Fruit fly (Drosophila melanogaster) whole organism, embryonic: Measurements from ENCODE around the gene CG31195.

ENCODE experiments used
- Abd-B ChIP-seq: fragments of 200-800 bp; sonication (Bioruptor generic); optimal IDR thresholded peaks from 2 replicates; lab custom pipeline; 2018; ENCODE audit warnings: missing biosample characterization, mild to moderate bottlenecking, missing genetic modification characterization, moderate library complexity
- Adf1 ChIP-seq: fragments of 200-800 bp; sonication (Bioruptor generic); IDR thresholded peaks from 2 replicates; pipeline ENCODE4 v1.3.6; 2022; ENCODE audit warnings: missing biosample characterization, missing genetic modification characterization
- Bteb2 ChIP-seq: fragments of 200-800 bp; sonication (Bioruptor generic); optimal IDR thresholded peaks from 2 replicates; lab custom pipeline; 2016; ENCODE audit warnings: missing biosample characterization, missing genetic modification characterization
- CG10209 ChIP-seq: fragments of 200-800 bp; sonication (Bioruptor generic); optimal IDR thresholded peaks from 3 replicates; lab custom pipeline; 2017; ENCODE audit warnings: missing biosample characterization, mild to moderate bottlenecking, missing genetic modification characterization, missing genetic modification reagents
- CG12236 ChIP-seq: fragments of 200-800 bp; sonication (Bioruptor generic); optimal IDR thresholded peaks from 2 replicates; lab custom pipeline; 2016; ENCODE audit warnings: missing biosample characterization, missing genetic modification characterization
- CG13624 ChIP-seq: fragments of 200-800 bp; sonication (Bioruptor generic); optimal IDR thresholded peaks from 2 replicates; lab custom pipeline; 2016; ENCODE audit warnings: missing biosample characterization, missing genetic modification characterization
- CG14710 ChIP-seq: fragments of 200-800 bp; sonication (Bioruptor generic); optimal IDR thresholded peaks from 3 replicates; lab custom pipeline; 2019; ENCODE audit warnings: missing biosample characterization, mild to moderate bottlenecking, missing genetic modification characterization, moderate library complexity
- CG14860 ChIP-seq: fragments of 200-800 bp; sonication (Bioruptor generic); IDR thresholded peaks from 3 replicates; pipeline ENCODE4 v1.3.6; 2022; ENCODE audit warnings: missing biosample characterization, missing genetic modification characterization; ENCODE audit not compliant: partially characterized antibody
- CG15073 ChIP-seq: fragments of 200-800 bp; sonication (Bioruptor generic); optimal IDR thresholded peaks from 2 replicates; lab custom pipeline; 2016; ENCODE audit warnings: missing biosample characterization, missing genetic modification characterization
- CG15514 ChIP-seq: fragments of 200-800 bp; sonication (Bioruptor generic); optimal IDR thresholded peaks from 3 replicates; lab custom pipeline; 2017; ENCODE audit warnings: missing biosample characterization, missing genetic modification characterization, mild to moderate bottlenecking, moderate library complexity, missing genetic modification reagents
- CG17612 ChIP-seq: fragments of 200-800 bp; sonication (Bioruptor generic); IDR thresholded peaks from 2 replicates; pipeline ENCODE4 v1.3.6; 2022; ENCODE audit warnings: missing biosample characterization, missing genetic modification characterization
- CG18262 ChIP-seq: fragments of 200-800 bp; optimal IDR thresholded peaks from 3 replicates; lab custom pipeline; 2019; ENCODE audit warnings: missing biosample characterization, mild to moderate bottlenecking, missing genetic modification characterization, moderate library complexity
- CG18476 ChIP-seq: fragments of 200-800 bp; sonication (Bioruptor generic); optimal IDR thresholded peaks from 2 replicates; lab custom pipeline; 2016; ENCODE audit warnings: missing biosample characterization, mild to moderate bottlenecking, missing genetic modification characterization
- CG30020 ChIP-seq: fragments of 200-800 bp; optimal IDR thresholded peaks from 2 replicates; lab custom pipeline; 2019; ENCODE audit warnings: missing biosample characterization, mild to moderate bottlenecking, missing genetic modification characterization, moderate library complexity
- CG33557 ChIP-seq: fragments of 200-800 bp; sonication (Bioruptor generic); optimal IDR thresholded peaks from 2 replicates; lab custom pipeline; 2019; ENCODE audit warnings: missing biosample characterization, mild to moderate bottlenecking, missing genetic modification characterization, moderate library complexity
- CG34224 ChIP-seq: fragments of 200-800 bp; sonication (Bioruptor generic); IDR thresholded peaks from 3 replicates; pipeline ENCODE4 v1.3.6; 2022; ENCODE audit warnings: missing biosample characterization, missing genetic modification characterization; ENCODE audit not compliant: partially characterized antibody
- CG34422 ChIP-seq: fragments of 200-800 bp; sonication (Bioruptor generic); IDR thresholded peaks from 3 replicates; pipeline ENCODE4 v1.3.6; 2022; ENCODE audit warnings: missing biosample characterization, missing genetic modification characterization
- CG3838 ChIP-seq: fragments of 200-800 bp; sonication (Bioruptor generic); optimal IDR thresholded peaks from 3 replicates; lab custom pipeline; 2016; ENCODE audit warnings: missing biosample characterization, missing genetic modification characterization
- CG3847 ChIP-seq: fragments of 200-800 bp; sonication (Bioruptor generic); IDR thresholded peaks from 2 replicates; pipeline ENCODE4 v1.3.6; 2022; ENCODE audit warnings: missing biosample characterization, missing genetic modification characterization
- CG4404 ChIP-seq: fragments of 200-800 bp; sonication (Bioruptor generic); IDR thresholded peaks from 2 replicates; pipeline ENCODE4 v1.3.6; 2022; ENCODE audit warnings: missing biosample characterization, missing genetic modification characterization
- CG4617 ChIP-seq: fragments of 200-800 bp; sonication (Bioruptor generic); optimal IDR thresholded peaks from 3 replicates; lab custom pipeline; 2016; ENCODE audit warnings: missing biosample characterization, missing genetic modification characterization, borderline replicate concordance
- CG4707 ChIP-seq: fragments of 200-800 bp; sonication (Bioruptor generic); optimal IDR thresholded peaks from 2 replicates; lab custom pipeline; 2018; ENCODE audit warnings: missing biosample characterization, mild to moderate bottlenecking, missing genetic modification characterization, moderate library complexity
- CG7745 ChIP-seq: fragments of 200-800 bp; sonication (Bioruptor generic); optimal IDR thresholded peaks from 2 replicates; lab custom pipeline; 2018; ENCODE audit warnings: missing biosample characterization, mild to moderate bottlenecking, missing genetic modification characterization, moderate library complexity
- CG8478 ChIP-seq: fragments of >200 bp; optimal IDR thresholded peaks from 2 replicates; lab custom pipeline; 2018
- CG9727 ChIP-seq: fragments of 200-800 bp; sonication (Bioruptor generic); optimal IDR thresholded peaks from 3 replicates; lab custom pipeline; 2017; ENCODE audit warnings: missing biosample characterization, mild to moderate bottlenecking, missing genetic modification characterization
- Chrac-16 ChIP-seq: fragments of 200-800 bp; sonication (Bioruptor generic); optimal IDR thresholded peaks from 3 replicates; lab custom pipeline; 2016; ENCODE audit warnings: missing biosample characterization, missing genetic modification characterization
- Ets97D ChIP-seq: fragments of 200-800 bp; sonication (Bioruptor generic); optimal IDR thresholded peaks from 3 replicates; lab custom pipeline; 2016; ENCODE audit warnings: missing biosample characterization, missing genetic modification characterization
- Jarid2 ChIP-seq: fragments of 200-800 bp; sonication (Bioruptor generic); optimal IDR thresholded peaks from 3 replicates; lab custom pipeline; 2017; ENCODE audit warnings: mild to moderate bottlenecking, missing biosample characterization, missing genetic modification reagents, missing genetic modification characterization
- Lim3 ChIP-seq: fragments of 200-800 bp; sonication (Bioruptor generic); IDR thresholded peaks from 2 replicates; pipeline ENCODE4 v1.3.6; 2022; ENCODE audit warnings: missing biosample characterization, missing genetic modification characterization
- Med ChIP-seq: fragments of 200-800 bp; sonication (Bioruptor generic); peaks from one replicate; lab custom pipeline; 2016; ENCODE audit warnings: missing biosample characterization, missing genetic modification characterization, mild to moderate bottlenecking, inconsistent platforms, moderate library complexity
- Myb ChIP-seq: fragments of 200-800 bp; sonication (Bioruptor generic); optimal IDR thresholded peaks from 2 replicates; lab custom pipeline; 2016; ENCODE audit warnings: missing biosample characterization, missing genetic modification characterization
- Opbp ChIP-seq: fragments of 200-800 bp; sonication (Bioruptor generic); IDR thresholded peaks from 3 replicates; pipeline ENCODE4 v1.3.6; 2022; ENCODE audit warnings: missing biosample characterization, missing genetic modification characterization; ENCODE audit not compliant: partially characterized antibody
- Sox100B ChIP-seq: fragments of 200-800 bp; sonication (Bioruptor generic); optimal IDR thresholded peaks from 3 replicates; lab custom pipeline; 2018; ENCODE audit warnings: missing biosample characterization, mild to moderate bottlenecking, missing genetic modification characterization
- Vsx1 ChIP-seq: fragments of 200-800 bp; sonication (Bioruptor generic); optimal IDR thresholded peaks from 2 replicates; lab custom pipeline; 2017; ENCODE audit warnings: missing biosample characterization, mild to moderate bottlenecking, missing genetic modification characterization, missing genetic modification reagents
- YL-1 ChIP-seq: fragments of 200-800 bp; sonication (Bioruptor generic); optimal IDR thresholded peaks from 3 replicates; lab custom pipeline; 2017; ENCODE audit warnings: missing biosample characterization, mild to moderate bottlenecking, missing genetic modification characterization
- ap ChIP-seq: fragments of 200-800 bp; sonication (Bioruptor generic); IDR thresholded peaks from 2 replicates; pipeline ENCODE4 v1.3.6; 2022; ENCODE audit warnings: missing biosample characterization, missing genetic modification characterization
- bbx ChIP-seq: fragments of 200-800 bp; sonication (Bioruptor generic); IDR thresholded peaks from 2 replicates; pipeline ENCODE4 v1.3.6; 2022; ENCODE audit warnings: missing biosample characterization, missing genetic modification characterization; ENCODE audit not compliant: partially characterized antibody
- danr ChIP-seq: fragments of 200-800 bp; sonication (Bioruptor generic); IDR thresholded peaks from 2 replicates; pipeline ENCODE4 v1.3.6; 2022; ENCODE audit warnings: missing biosample characterization, missing genetic modification characterization
- exex ChIP-seq: fragments of 200-800 bp; sonication (Bioruptor generic); optimal IDR thresholded peaks from 4 replicates; lab custom pipeline; 2018; ENCODE audit warnings: missing biosample characterization, mild to moderate bottlenecking, missing genetic modification characterization, moderate library complexity
- gfzf ChIP-seq: fragments of 200-800 bp; sonication (Bioruptor generic); optimal IDR thresholded peaks from 2 replicates; lab custom pipeline; 2016; ENCODE audit warnings: missing biosample characterization, mild to moderate bottlenecking, missing genetic modification characterization, moderate library complexity
- grn ChIP-seq: fragments of 200-800 bp; sonication (Bioruptor generic); optimal IDR thresholded peaks from 3 replicates; lab custom pipeline; 2017; ENCODE audit warnings: missing biosample characterization, missing genetic modification characterization
- lmd ChIP-seq: fragments of 200-800 bp; sonication (Bioruptor generic); IDR thresholded peaks from 2 replicates; pipeline ENCODE4 v1.3.6; 2022; ENCODE audit warnings: missing biosample characterization, missing genetic modification characterization
- nerfin-1 ChIP-seq: fragments of 200-800 bp; sonication (Bioruptor generic); optimal IDR thresholded peaks from 3 replicates; lab custom pipeline; 2019; ENCODE audit warnings: missing biosample characterization, mild to moderate bottlenecking, missing genetic modification characterization, moderate library complexity
- pho ChIP-seq: fragments of 200-800 bp; sonication (Bioruptor generic); optimal IDR thresholded peaks from 2 replicates; lab custom pipeline; 2016; ENCODE audit warnings: missing biosample characterization, missing genetic modification characterization
- rib ChIP-seq: fragments of 200-800 bp; sonication (Bioruptor generic); IDR thresholded peaks from 2 replicates; pipeline ENCODE4 v1.3.6; 2022; ENCODE audit warnings: missing biosample characterization, missing genetic modification characterization
- shn ChIP-seq: fragments of 200-800 bp; sonication (Bioruptor generic); optimal IDR thresholded peaks from 3 replicates; lab custom pipeline; 2016; ENCODE audit warnings: missing biosample characterization, missing genetic modification characterization
- sna ChIP-seq: fragments of 200-800 bp; sonication (Bioruptor generic); IDR thresholded peaks from 2 replicates; pipeline ENCODE4 v1.3.6; 2022; ENCODE audit warnings: missing biosample characterization, missing genetic modification characterization; ENCODE audit not compliant: partially characterized antibody
- sqz ChIP-seq: fragments of 200-800 bp; sonication (Bioruptor generic); optimal IDR thresholded peaks from 3 replicates; lab custom pipeline; 2018; ENCODE audit warnings: missing biosample characterization, mild to moderate bottlenecking, missing genetic modification characterization
- tin ChIP-seq: fragments of 200-800 bp; sonication (Bioruptor generic); optimal IDR thresholded peaks from 3 replicates; lab custom pipeline; 2016; ENCODE audit warnings: missing biosample characterization, missing genetic modification characterization
- tna ChIP-seq: fragments of 200-800 bp; sonication (Bioruptor generic); IDR thresholded peaks from 2 replicates; pipeline ENCODE4 v1.3.6; 2022; ENCODE audit warnings: missing biosample characterization, missing genetic modification characterization; ENCODE audit not compliant: partially characterized antibody
- yki ChIP-seq: fragments of >200 bp; optimal IDR thresholded peaks from 3 replicates; lab custom pipeline; 2018

The CG31195 gene

dm6 chr3R:20762175-20762795, at the start of gene CG31195 (continued):
- TF ChIP-seq Med (GFP tag; lab: Kevin White, UChicago): peak; percentile 8
- no peak for TF ChIP-seq tna (GFP tag; lab: Robert Waterston, UW)
- TF ChIP-seq rib (GFP tag; lab: Robert Waterston, UW): no peak
- TF ChIP-seq CG3847 (GFP tag; lab: Robert Waterston, UW): no peak
- TF ChIP-seq CG34224 (GFP tag; lab: Robert Waterston, UW): peak; percentile 77
- peak; percentile 61 for TF ChIP-seq CG14710 (tag; lab: Kevin White, UChicago)
- TF ChIP-seq CG13624 (GFP tag; lab: Kevin White, UChicago): peak; percentile 17
- TF ChIP-seq CG9727 (GFP tag; lab: Kevin White, UChicago): peak; percentile 20
- peak; percentile 45 for TF ChIP-seq Myb
- no peak for TF ChIP-seq lmd (GFP tag; lab: Robert Waterston, UW)
- no peak for TF ChIP-seq CG30020 (tag; lab: Kevin White, UChicago)
- TF ChIP-seq CG15073 (GFP tag; lab: Kevin White, UChicago): no peak
- no peak for TF ChIP-seq Vsx1 (GFP tag; lab: Kevin White, UChicago)
- no peak for TF ChIP-seq gfzf
- TF ChIP-seq CG4617 (GFP tag; lab: Kevin White, UChicago): peak; percentile 11
- TF ChIP-seq grn (GFP tag; lab: Kevin White, UChicago): no peak
- TF ChIP-seq shn (GFP tag; lab: Kevin White, UChicago): no peak
- TF ChIP-seq CG4404: no peak
- peak; percentile 75 for TF ChIP-seq sna (GFP tag; lab: Robert Waterston, UW)
- peak; percentile 13 for TF ChIP-seq CG18476
- no peak for TF ChIP-seq yki (lab: Kevin White, UChicago)
- no peak for TF ChIP-seq CG33557 (GFP tag; lab: Kevin White, UChicago)
- no peak for TF ChIP-seq pho
- no peak for TF ChIP-seq Jarid2 (GFP tag; lab: Kevin White, UChicago)
- no peak for TF ChIP-seq danr (GFP tag; lab: Robert Waterston, UW)
- TF ChIP-seq exex (tag; lab: Kevin White, UChicago): no peak
- no peak for TF ChIP-seq Chrac-16 (GFP tag; lab: Kevin White, UChicago)
- TF ChIP-seq sqz (GFP tag; lab: Kevin White, UChicago): no peak
- no peak for TF ChIP-seq CG10209 (GFP tag; lab: Kevin White, UChicago)
- TF ChIP-seq CG15514 (GFP tag; lab: Kevin White, UChicago): peak; percentile 57
- TF ChIP-seq CG12236 (GFP tag; lab: Kevin White, UChicago): no peak
- TF ChIP-seq CG7745 (tag; lab: Kevin White, UChicago): no peak
- peak; percentile 71 for TF ChIP-seq Opbp (GFP tag; lab: Robert Waterston, UW)
- peak; percentile 32 for TF ChIP-seq Abd-B (GFP tag; lab: Kevin White, UChicago)
- no peak for TF ChIP-seq Bteb2 (GFP tag; lab: Kevin White, UChicago)
- no peak for TF ChIP-seq Adf1 (GFP tag; lab: Robert Waterston, UW)
- no peak for TF ChIP-seq Sox100B (GFP tag; lab: Kevin White, UChicago)
- TF ChIP-seq CG8478 (lab: Kevin White, UChicago): no peak
- no peak for TF ChIP-seq ap (GFP tag; lab: Robert Waterston, UW)
- TF ChIP-seq Ets97D: no peak
- TF ChIP-seq CG4707 (GFP tag; lab: Kevin White, UChicago): no peak
- TF ChIP-seq bbx (GFP tag; lab: Robert Waterston, UW): peak; percentile 77
- TF ChIP-seq CG17612 (GFP tag; lab: Robert Waterston, UW): no peak
- peak; percentile 9 for TF ChIP-seq tin (GFP tag; lab: Kevin White, UChicago)
- peak; percentile 69 for TF ChIP-seq CG14860 (GFP tag; lab: Robert Waterston, UW)
- peak; percentile 53 for TF ChIP-seq YL-1
- 0 out of 3 replicates have a peak, but pooled peaks have one; percentile 18 for TF ChIP-seq CG34422
- no peak for TF ChIP-seq CG18262 (tag; lab: Kevin White, UChicago)
- peak; percentile 59 for TF ChIP-seq nerfin-1
- TF ChIP-seq CG3838 (GFP tag; lab: Kevin White, UChicago): no peak
- no peak for TF ChIP-seq Lim3 (GFP tag; lab: Robert Waterston, UW)
